Worm (Caenorhabditis elegans) whole organism, L2 larva: Measurements from ENCODE around the gene col-79.

Experiments
- C34F6.9 ChIP-seq: fragments of 150-350 bp; optimal IDR thresholded peaks from 2 replicates; lab custom pipeline; 2014; ENCODE audit warnings: missing biosample characterization, missing genetic modification characterization
- F13H6.1 ChIP-seq: sonication (generic microtip); optimal IDR thresholded peaks from 2 replicates; lab custom pipeline; 2016; ENCODE audit warnings: missing genetic modification characterization, missing compliant biosample characterization
- R02D3.7 ChIP-seq: fragments of 150-350 bp; optimal IDR thresholded peaks from 2 replicates; lab custom pipeline; 2014; ENCODE audit warnings: missing biosample characterization, missing genetic modification characterization
- Y55F3AM.14 ChIP-seq: fragments of 200-800 bp; sonication (Bioruptor generic); optimal IDR thresholded peaks from 2 replicates; lab custom pipeline; 2018; ENCODE audit warnings: mild to moderate bottlenecking, missing genetic modification characterization, missing compliant biosample characterization
- ZK546.5 ChIP-seq: sonication (generic microtip); optimal IDR thresholded peaks from 2 replicates; lab custom pipeline; 2017; ENCODE audit warnings: missing biosample characterization, missing genetic modification characterization
- alr-1 ChIP-seq: fragments of 150-350 bp; optimal IDR thresholded peaks from 2 replicates; lab custom pipeline; 2014; ENCODE audit warnings: missing biosample characterization, missing genetic modification characterization
- aly-2 ChIP-seq: fragments of 150-350 bp; optimal IDR thresholded peaks from 2 replicates; lab custom pipeline; 2014; ENCODE audit warnings: missing biosample characterization, missing genetic modification characterization
- ama-1 ChIP-seq: fragments of 150-350 bp; optimal IDR thresholded peaks from 2 replicates; lab custom pipeline; 2018; ENCODE audit warnings: inconsistent platforms
- blmp-1 ChIP-seq: sonication (generic microtip); optimal IDR thresholded peaks from 2 replicates; lab custom pipeline; 2017; ENCODE audit warnings: missing genetic modification characterization, mild to moderate bottlenecking, missing compliant biosample characterization, antibody characterized with exemption, moderate library complexity; ENCODE audit not compliant: insufficient read depth
- ceh-16 ChIP-seq: fragments of 150-350 bp; optimal IDR thresholded peaks from 2 replicates; lab custom pipeline; 2014; ENCODE audit warnings: missing biosample characterization, missing genetic modification characterization
- ceh-82 ChIP-seq: fragments of 150-350 bp; optimal IDR thresholded peaks from 2 replicates; lab custom pipeline; 2014; ENCODE audit warnings: missing biosample characterization, missing genetic modification characterization
- elt-1 ChIP-seq: fragments of 150-350 bp; optimal IDR thresholded peaks from 2 replicates; lab custom pipeline; 2014; ENCODE audit warnings: missing biosample characterization, missing genetic modification characterization
- elt-3 ChIP-seq: sonication (generic microtip); optimal IDR thresholded peaks from 2 replicates; lab custom pipeline; 2017; ENCODE audit warnings: missing biosample characterization, missing genetic modification characterization
- gmeb-1 ChIP-seq: fragments of 150-350 bp; optimal IDR thresholded peaks from 2 replicates; lab custom pipeline; 2014; ENCODE audit warnings: missing biosample characterization, missing genetic modification characterization
- lin-11 ChIP-seq: fragments of 150-350 bp; sonication (generic microtip); optimal IDR thresholded peaks from 2 replicates; lab custom pipeline; 2014; ENCODE audit warnings: missing biosample characterization, missing genetic modification characterization, inconsistent platforms, mixed read lengths
- lin-39 ChIP-seq: fragments of 150-350 bp; optimal IDR thresholded peaks from 2 replicates; lab custom pipeline; 2014; ENCODE audit warnings: missing biosample characterization, missing genetic modification reagents, missing genetic modification characterization
- lsy-2 ChIP-seq, 2 experiments: fragments of 150-350 bp in 1 of 2; sonication (generic microtip) in 1 of 2; optimal IDR thresholded peaks; 2 replicates each; lab custom pipeline; 2014 to 2017; ENCODE audit warnings: missing biosample characterization in 2 of 2, missing genetic modification characterization in 2 of 2
- mab-5 ChIP-seq: fragments of 150-350 bp; optimal IDR thresholded peaks from 2 replicates; lab custom pipeline; 2014; ENCODE audit warnings: missing biosample characterization, missing genetic modification characterization
- mdl-1 ChIP-seq, 2 experiments: fragments of 150-350 bp in 1 of 2; sonication (generic microtip) in 1 of 2; optimal IDR thresholded peaks; 2 replicates each; lab custom pipeline; 2017; ENCODE audit warnings: missing biosample characterization in 2 of 2, missing genetic modification characterization in 2 of 2
- nhr-11 ChIP-seq: fragments of 150-350 bp; optimal IDR thresholded peaks from 2 replicates; lab custom pipeline; 2014; ENCODE audit warnings: missing biosample characterization, missing genetic modification characterization
- nhr-12 ChIP-seq: fragments of 150-350 bp; optimal IDR thresholded peaks from 2 replicates; lab custom pipeline; 2014; ENCODE audit warnings: missing biosample characterization, missing genetic modification characterization
- nhr-129 ChIP-seq: fragments of 150-350 bp; optimal IDR thresholded peaks from 2 replicates; lab custom pipeline; 2014; ENCODE audit warnings: missing biosample characterization, missing genetic modification characterization
- nhr-23 ChIP-seq: fragments of 150-350 bp; optimal IDR thresholded peaks from 2 replicates; lab custom pipeline; 2014; ENCODE audit warnings: missing biosample characterization, missing genetic modification reagents, missing genetic modification characterization
- nhr-237 ChIP-seq: fragments of 150-350 bp; optimal IDR thresholded peaks from 2 replicates; lab custom pipeline; 2014; ENCODE audit warnings: missing biosample characterization, missing genetic modification characterization
- nhr-6 ChIP-seq: fragments of 150-350 bp; optimal IDR thresholded peaks from 2 replicates; lab custom pipeline; 2014; ENCODE audit warnings: missing biosample characterization, missing genetic modification characterization
- nhr-77 ChIP-seq: fragments of 150-350 bp; optimal IDR thresholded peaks from 2 replicates; lab custom pipeline; 2014; ENCODE audit warnings: missing biosample characterization, missing genetic modification characterization
- peb-1 ChIP-seq: fragments of 150-350 bp; optimal IDR thresholded peaks from 2 replicates; lab custom pipeline; 2014; ENCODE audit warnings: missing biosample characterization, missing genetic modification characterization
- sem-4 ChIP-seq: fragments of 150-350 bp; optimal IDR thresholded peaks from 2 replicates; lab custom pipeline; 2014; ENCODE audit warnings: missing biosample characterization, missing genetic modification reagents, missing genetic modification characterization
- skn-1 ChIP-seq: sonication (generic microtip); optimal IDR thresholded peaks from 2 replicates; lab custom pipeline; 2017; ENCODE audit warnings: missing biosample characterization, missing genetic modification characterization
- sma-3 ChIP-seq: sonication (generic microtip); optimal IDR thresholded peaks from 2 replicates; lab custom pipeline; 2016; ENCODE audit warnings: missing genetic modification reagents, missing genetic modification characterization, missing compliant biosample characterization
- sma-9 ChIP-seq, 2 experiments: fragments of 150-350 bp in 1 of 2; sonication (generic microtip) in 1 of 2; optimal IDR thresholded peaks; 2 replicates each; lab custom pipeline; 2014 to 2016; ENCODE audit warnings: missing genetic modification characterization in 2 of 2, mild to moderate bottlenecking in 1 of 2, missing biosample characterization in 1 of 2, missing compliant biosample characterization in 1 of 2, missing genetic modification reagents in 1 of 2, moderate library complexity in 1 of 2
- snpc-4 ChIP-seq: fragments of 150-350 bp; optimal IDR thresholded peaks from 2 replicates; lab custom pipeline; 2014; ENCODE audit warnings: missing biosample characterization, missing genetic modification characterization
- unc-55 ChIP-seq: fragments of 150-350 bp; sonication (generic microtip); optimal IDR thresholded peaks from 3 replicates; lab custom pipeline; 2014; ENCODE audit warnings: missing biosample characterization, missing genetic modification reagents, missing genetic modification characterization
- ztf-1 ChIP-seq: fragments of 200-800 bp; sonication (Bioruptor generic); conservative IDR thresholded peaks from 2 replicates; pipeline ENCODE4 v1.3.6; 2022; ENCODE audit warnings: missing genetic modification characterization, missing compliant biosample characterization
- ztf-11 ChIP-seq: sonication (generic microtip); optimal IDR thresholded peaks from 2 replicates; lab custom pipeline; 2017; ENCODE audit warnings: missing biosample characterization, missing genetic modification characterization
- ztf-4 ChIP-seq: fragments of 150-350 bp; optimal IDR thresholded peaks from 2 replicates; lab custom pipeline; 2014; ENCODE audit warnings: missing biosample characterization, missing genetic modification characterization

col-79 gene

ce11 chrII:10662698-10663097, 40.7 kb upstream of the col-79 start, which contains the start of gene D2089.8:
Gene D2089.8 (minus strand): TSS chrII:10662781.
- TF ChIP-seq ceh-82 (tag; lab: Kevin White, UChicago) = no peak
- peak; percentile 32 for TF ChIP-seq C34F6.9 (tag; lab: Kevin White, UChicago)
- TF ChIP-seq gmeb-1 (tag; lab: Kevin White, UChicago) = no peak
- TF ChIP-seq mab-5 = no peak
- TF ChIP-seq lsy-2 (tag; optimal IDR thresholded peaks at IDR 0.05; lab: Kevin White, UChicago) = peak in 1 of 2 experiments; percentile 35
- no peak for TF ChIP-seq sma-3

- TF ChIP-seq F13H6.1 (tag; lab: Kevin White, UChicago) (no peak), lin-39 (no peak), nhr-77 (tag; lab: Kevin White, UChicago) (no peak), nhr-129 (no peak), ceh-82 (tag; lab: Kevin White, UChicago) (no peak), nhr-237 (tag; lab: Kevin White, UChicago) (no peak), lsy-2 (tag; optimal IDR thresholded peaks at IDR 0.05; lab: Kevin White, UChicago) (no peak)
- TF ChIP-seq, all 48 proteins: peak for 0
Observed at ce11 chrII:10665031-10665430, 38.4 kb upstream of the col-79 start, which contains the start of gene D2089.3. Gene D2089.3 (minus strand): TSS chrII:10665131.

- TF ChIP-seq snpc-4 (tag; lab: Kevin White, UChicago) = no peak
- TF ChIP-seq alr-1 (tag; lab: Kevin White, UChicago) = no peak
- no peak for TF ChIP-seq unc-55 (GFP tag; lab: Kevin White, UChicago)
- TF ChIP-seq ztf-4 = no peak
- TF ChIP-seq peb-1 (tag; lab: Kevin White, UChicago) = no peak
- no peak for TF ChIP-seq gmeb-1 (tag; lab: Kevin White, UChicago)
- no peak for TF ChIP-seq sem-4 (tag; lab: Kevin White, UChicago)
- TF ChIP-seq lin-11 = no peak
- no peak for TF ChIP-seq nhr-129
- TF ChIP-seq nhr-6 (tag; lab: Kevin White, UChicago) = no peak
- no peak for TF ChIP-seq nhr-12 (tag; lab: Kevin White, UChicago)
Observed at ce11 chrII:10675302-10675701, 28.1 kb upstream of the col-79 start, which contains the start of gene ptb-1. Gene ptb-1 (plus strand): TSS chrII:10675602.

ce11 chrII:10680130-10680529, 23.3 kb upstream of the col-79 start:
- no peak for TF ChIP-seq mdl-1 (tag; optimal IDR thresholded peaks at IDR 0.05; lab: Kevin White, UChicago)
- TF ChIP-seq sem-4 (tag; lab: Kevin White, UChicago) = no peak
- TF ChIP-seq nhr-12 (tag; lab: Kevin White, UChicago) = no peak
- no peak for TF ChIP-seq ztf-1 (GFP tag; lab: Robert Waterston, UW)
- no peak for TF ChIP-seq nhr-6 (tag; lab: Kevin White, UChicago)
- TF ChIP-seq F13H6.1 (tag; lab: Kevin White, UChicago) = no peak
- no peak for TF ChIP-seq nhr-23 (tag; lab: Kevin White, UChicago)
- TF ChIP-seq gmeb-1 (tag; lab: Kevin White, UChicago) = no peak
- TF ChIP-seq aly-2 (tag; lab: Kevin White, UChicago) = no peak
- no peak for TF ChIP-seq peb-1 (tag; lab: Kevin White, UChicago)
- no peak for TF ChIP-seq ceh-82 (tag; lab: Kevin White, UChicago)
- no peak for TF ChIP-seq skn-1 (tag; lab: Kevin White, UChicago)
- no peak for TF ChIP-seq elt-1 (tag; lab: Kevin White, UChicago)
- TF ChIP-seq sma-9 (GFP tag; optimal IDR thresholded peaks at IDR 0.05; lab: Kevin White, UChicago) = no peak
- TF ChIP-seq sma-9 (tag; optimal IDR thresholded peaks at IDR 0.05; lab: Kevin White, UChicago) = no peak
- no peak for TF ChIP-seq Y55F3AM.14 (GFP tag; lab: Kevin White, UChicago)
- no peak for TF ChIP-seq C34F6.9 (tag; lab: Kevin White, UChicago)
- no peak for TF ChIP-seq lsy-2 (tag; optimal IDR thresholded peaks at IDR 0.05; lab: Kevin White, UChicago)
- TF ChIP-seq nhr-237 (tag; lab: Kevin White, UChicago) = no peak
- TF ChIP-seq ama-1 (lab: Kevin White, UChicago) = no peak

ce11 chrII:10680614-10681013, 22.8 kb upstream of the col-79 start:
- TF ChIP-seq gmeb-1 (tag; lab: Kevin White, UChicago) (no peak), ZK546.5 (tag; lab: Kevin White, UChicago) (no peak), elt-1 (tag; lab: Kevin White, UChicago) (no peak), snpc-4 (tag; lab: Kevin White, UChicago) (no peak), ceh-16 (no peak), nhr-12 (tag; lab: Kevin White, UChicago) (no peak), nhr-11 (tag; lab: Kevin White, UChicago) (no peak), blmp-1 (tag; lab: Kevin White, UChicago) (no peak), elt-3 (tag; lab: Kevin White, UChicago) (no peak), peb-1 (tag; lab: Kevin White, UChicago) (no peak), sem-4 (tag; lab: Kevin White, UChicago) (no peak), mab-5 (no peak), sma-9 (GFP tag; optimal IDR thresholded peaks at IDR 0.05; lab: Kevin White, UChicago) (no peak), sma-9 (tag; optimal IDR thresholded peaks at IDR 0.05; lab: Kevin White, UChicago) (no peak), lsy-2 (tag; optimal IDR thresholded peaks at IDR 0.05; lab: Kevin White, UChicago) (no peak), ztf-11 (no peak), R02D3.7 (tag; lab: Kevin White, UChicago) (no peak), nhr-23 (tag; lab: Kevin White, UChicago) (no peak)
